Worm (Caenorhabditis elegans) whole organism, early embryonic: Measurements from ENCODE around the gene T01G6.1.

Experiments
- aly-1 ChIP-seq: sonication (generic microtip); optimal IDR thresholded peaks from 2 replicates; lab custom pipeline; 2016; ENCODE audit warnings: missing genetic modification characterization, missing compliant biosample characterization
- ama-1 ChIP-seq: fragments of 150-350 bp; optimal IDR thresholded peaks from 2 replicates; lab custom pipeline; 2014
- ets-7 ChIP-seq: sonication (generic microtip); optimal IDR thresholded peaks from 2 replicates; lab custom pipeline; 2016; ENCODE audit warnings: missing genotype, missing genetic modification characterization, missing compliant biosample characterization
- hmg-4 ChIP-seq: fragments of 200-800 bp; sonication (Bioruptor generic); optimal IDR thresholded peaks from 2 replicates; lab custom pipeline; 2018; ENCODE audit warnings: mild to moderate bottlenecking, missing genetic modification characterization, missing compliant biosample characterization
- hnd-1 ChIP-seq: sonication (generic microtip); optimal IDR thresholded peaks from 2 replicates; lab custom pipeline; 2016; ENCODE audit warnings: missing genetic modification characterization, missing compliant biosample characterization
- pes-1 ChIP-seq: fragments of 200-800 bp; sonication (Bioruptor generic); IDR thresholded peaks from 2 replicates; pipeline ENCODE4 v1.3.6; 2022; ENCODE audit warnings: missing genetic modification reagents, missing genetic modification characterization, missing compliant biosample characterization
- tbx-11 ChIP-seq: fragments of 200-800 bp; sonication (Bioruptor generic); IDR thresholded peaks from 2 replicates; pipeline ENCODE4 v1.3.6; 2022; ENCODE audit warnings: missing genetic modification characterization, missing compliant biosample characterization
- tbx-37 ChIP-seq: fragments of 200-800 bp; sonication (Bioruptor generic); conservative IDR thresholded peaks from 2 replicates; pipeline ENCODE4 v1.3.6; 2022; ENCODE audit warnings: missing genetic modification reagents, missing genetic modification characterization, missing compliant biosample characterization

DNA sequence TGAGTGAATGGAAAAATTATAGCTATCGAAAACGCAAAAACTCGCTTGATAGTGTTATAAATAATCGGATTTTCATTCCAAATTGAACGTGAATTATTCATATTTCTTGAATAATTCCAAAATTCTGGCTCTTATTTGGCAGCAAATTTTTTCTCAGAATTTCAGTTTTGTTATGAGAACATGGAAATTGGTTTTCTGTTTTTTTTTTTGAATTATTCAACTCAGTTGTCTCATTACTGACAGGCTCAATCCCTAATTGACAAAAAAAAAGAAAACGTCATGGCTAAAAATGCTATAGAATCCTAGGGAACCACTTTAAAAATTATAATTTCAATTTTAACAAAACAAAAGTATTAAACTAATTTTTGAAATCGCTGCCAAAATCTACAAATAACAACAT is 48.4 kb upstream of the T01G6.1 start, which contains the start of gene srh-35:
- TF ChIP-seq hnd-1 (tag; lab: Kevin White, UChicago): no peak
- TF ChIP-seq tbx-37 (GFP tag; lab: Robert Waterston, UW): no peak
- TF ChIP-seq tbx-11: no peak
- TF ChIP-seq ama-1: no peak
- no peak for TF ChIP-seq aly-1 (tag; lab: Kevin White, UChicago)
- TF ChIP-seq pes-1 (GFP tag; lab: Robert Waterston, UW): no peak
- no peak for TF ChIP-seq hmg-4 (GFP tag; lab: Kevin White, UChicago)
- no peak for TF ChIP-seq ets-7
